Worm (Caenorhabditis elegans) whole organism, L4/young adult: Measurements from ENCODE around the gene fbxa-135.

Experiments
- dao-5 ChIP-seq: sonication (generic microtip); optimal IDR thresholded peaks from 2 replicates; lab custom pipeline; 2016; ENCODE audit warnings: missing genotype, missing genetic modification characterization, moderate library complexity, missing compliant biosample characterization
- him-1 ChIP-seq: sonication (generic microtip); optimal IDR thresholded peaks from 2 replicates; lab custom pipeline; 2016; ENCODE audit warnings: missing genotype, missing genetic modification reagents, missing genetic modification characterization, missing compliant biosample characterization

ce11 chrV:15395347-15395746 is 6.7 kb upstream of the fbxa-135 start, which contains the start of gene cyb-3:
- TF ChIP-seq him-1 (tag; lab: Kevin White, UChicago) (no peak), dao-5 (tag; lab: Kevin White, UChicago) (no peak)
